Worm (Caenorhabditis elegans): ENCODE results near the gene brc-1.
A peak's percentile ranks its signal among the peaks of the same experiment; 100 is the strongest.
"Not testable (repeated sequence)": the region's sequence is repeated elsewhere in the genome, so short reads cannot be mapped to it uniquely, and the experiment has no call there.

Gene brc-1

ce11 chrIII:3852030-3852579, 10.7 kb downstream of the brc-1 start, which contains the start of gene cyp-25A4:
TSS of gene cyp-25A4 (minus strand) at chrIII:3852080.
- 0 out of 2 replicates have a peak, but pooled peaks have one; percentile 36 for TF ChIP-seq flt-1 (GFP tag; IDR thresholded peaks at IDR 0.05)

- TF ChIP-seq T22C8.4 (GFP tag; IDR thresholded peaks at IDR 0.05), result 0 out of 2 replicates have a peak, but pooled peaks have one; percentile 13
These were observed 17.1 kb downstream of the brc-1 start for ce11 chrIII:3845708-3846107.

ce11 chrIII:3844746-3845145, 18.0 kb downstream of the brc-1 start, which contains the start of gene maph-1.3:
TSS of gene maph-1.3 (plus strand) at chrIII:3844893.
- TF ChIP-seq T22C8.4 (GFP tag; IDR thresholded peaks at IDR 0.05); ref-1 (GFP tag; conservative IDR thresholded peaks at IDR 0.05); ztf-29 (GFP tag; IDR thresholded peaks at IDR 0.05): not testable (repeated sequence)

ce11 chrIII:3843514-3843913, 19.3 kb downstream of the brc-1 start, which contains the start of gene C36A4.4:
TSS of gene C36A4.4 (minus strand) at chrIII:3843614.
- TF ChIP-seq cog-1 (tag; optimal IDR thresholded peaks at IDR 0.05); med-1 (GFP tag; optimal IDR thresholded peaks at IDR 0.05; ENCODE audit: insufficient read depth); klf-2 (GFP tag; conservative IDR thresholded peaks at IDR 0.05): not testable (repeated sequence)

ce11 chrIII:3840279-3840678, 22.5 kb downstream of the brc-1 start, which contains the start of gene C36A4.11:
TSS of gene C36A4.11 (plus strand) at chrIII:3840579.
- TF ChIP-seq flt-1 (GFP tag; IDR thresholded peaks at IDR 0.05); ref-1 (GFP tag; conservative IDR thresholded peaks at IDR 0.05); ztf-23 (GFP tag; IDR thresholded peaks at IDR 0.05): not testable (repeated sequence)

- TF ChIP-seq flt-1 (GFP tag; IDR thresholded peaks at IDR 0.05) (no peak), ztf-29 (GFP tag; IDR thresholded peaks at IDR 0.05) (no peak)
These were observed 23.1 kb downstream of the brc-1 start, which contains the start of gene cyp-25A3 for ce11 chrIII:3839635-3840034. TSS of gene cyp-25A3 (minus strand) at chrIII:3839735.

ce11 chrIII:3834800-3835271, 27.9 kb downstream of the brc-1 start, which contains the start of gene cyp-25A2:
TSS of gene cyp-25A2 (plus strand) at chrIII:3835221.
- TF ChIP-seq cog-1 (tag; optimal IDR thresholded peaks at IDR 0.05) (no peak), med-1 (GFP tag; optimal IDR thresholded peaks at IDR 0.05; ENCODE audit: insufficient read depth) (no peak), T22C8.4 (GFP tag; IDR thresholded peaks at IDR 0.05) (no peak), tab-1 (GFP tag; IDR thresholded peaks at IDR 0.05) (no peak), ref-1 (GFP tag; conservative IDR thresholded peaks at IDR 0.05) (no peak), flt-1 (GFP tag; IDR thresholded peaks at IDR 0.05) (no peak), klf-2 (GFP tag; conservative IDR thresholded peaks at IDR 0.05) (no peak), ztf-29 (GFP tag; IDR thresholded peaks at IDR 0.05) (no peak), ztf-23 (GFP tag; IDR thresholded peaks at IDR 0.05) (no peak)

ce11 chrIII:3832291-3832690, 30.5 kb downstream of the brc-1 start, which contains the start of gene cyp-25A1:
TSS of gene cyp-25A1 (plus strand) at chrIII:3832591.
- TF ChIP-seq cog-1 (tag; optimal IDR thresholded peaks at IDR 0.05) (no peak), ref-1 (GFP tag; conservative IDR thresholded peaks at IDR 0.05) (no peak), flt-1 (GFP tag; IDR thresholded peaks at IDR 0.05) (no peak), T22C8.4 (GFP tag; IDR thresholded peaks at IDR 0.05) (no peak)

- no peak for TF ChIP-seq tab-1 (GFP tag; IDR thresholded peaks at IDR 0.05)
- no peak for TF ChIP-seq cog-1 (tag; optimal IDR thresholded peaks at IDR 0.05)
- no peak for TF ChIP-seq ztf-23 (GFP tag; IDR thresholded peaks at IDR 0.05)
- no peak for TF ChIP-seq ztf-29 (GFP tag; IDR thresholded peaks at IDR 0.05)
- no peak for TF ChIP-seq ref-1 (GFP tag; conservative IDR thresholded peaks at IDR 0.05)
- TF ChIP-seq klf-2 (GFP tag; conservative IDR thresholded peaks at IDR 0.05), result no peak
- no peak for TF ChIP-seq flt-1 (GFP tag; IDR thresholded peaks at IDR 0.05)
- TF ChIP-seq med-1 (GFP tag; optimal IDR thresholded peaks at IDR 0.05; ENCODE audit: insufficient read depth), result no peak
- TF ChIP-seq T22C8.4 (GFP tag; IDR thresholded peaks at IDR 0.05), result no peak
These were observed 31.0 kb downstream of the brc-1 start for ce11 chrIII:3831798-3832197.

ce11 chrIII:3831381-3831780, 31.4 kb downstream of the brc-1 start, which contains the start of gene C36A4.10:
TSS of gene C36A4.10 (minus strand) at chrIII:3831481.
- no peak for TF ChIP-seq ztf-29 (GFP tag; IDR thresholded peaks at IDR 0.05)
- no peak for TF ChIP-seq med-1 (GFP tag; optimal IDR thresholded peaks at IDR 0.05; ENCODE audit: insufficient read depth)
- no peak for TF ChIP-seq klf-2 (GFP tag; conservative IDR thresholded peaks at IDR 0.05)
- TF ChIP-seq flt-1 (GFP tag; IDR thresholded peaks at IDR 0.05), result no peak
- no peak for TF ChIP-seq cog-1 (tag; optimal IDR thresholded peaks at IDR 0.05)
- TF ChIP-seq T22C8.4 (GFP tag; IDR thresholded peaks at IDR 0.05), result no peak
- no peak for TF ChIP-seq ztf-23 (GFP tag; IDR thresholded peaks at IDR 0.05)
- no peak for TF ChIP-seq ref-1 (GFP tag; conservative IDR thresholded peaks at IDR 0.05)
- TF ChIP-seq tab-1 (GFP tag; IDR thresholded peaks at IDR 0.05), result no peak

ce11 chrIII:3829105-3829504, 33.7 kb downstream of the brc-1 start, which contains the start of gene cnnm-5:
TSS of gene cnnm-5 (minus strand) at chrIII:3829205.
- TF ChIP-seq ref-1 (GFP tag; conservative IDR thresholded peaks at IDR 0.05) (no peak), tab-1 (GFP tag; IDR thresholded peaks at IDR 0.05) (no peak), ztf-29 (GFP tag; IDR thresholded peaks at IDR 0.05) (no peak)

Data from whole organism, midembryonic.